Fruit fly (Drosophila melanogaster) whole organism, prepupa: ENCODE results near the gene CG4872.

Experiments
- CG6792 ChIP-seq: fragments of 200-800 bp; sonication (Bioruptor generic); optimal IDR thresholded peaks from 3 replicates; lab custom pipeline; 2016; ENCODE audit warnings: missing biosample characterization, missing genetic modification characterization
- fd59A ChIP-seq: fragments of 200-800 bp; sonication (Bioruptor generic); optimal IDR thresholded peaks from 2 replicates; lab custom pipeline; 2017; ENCODE audit warnings: missing biosample characterization, mild to moderate bottlenecking, missing genetic modification characterization, missing genetic modification reagents

DNA sequence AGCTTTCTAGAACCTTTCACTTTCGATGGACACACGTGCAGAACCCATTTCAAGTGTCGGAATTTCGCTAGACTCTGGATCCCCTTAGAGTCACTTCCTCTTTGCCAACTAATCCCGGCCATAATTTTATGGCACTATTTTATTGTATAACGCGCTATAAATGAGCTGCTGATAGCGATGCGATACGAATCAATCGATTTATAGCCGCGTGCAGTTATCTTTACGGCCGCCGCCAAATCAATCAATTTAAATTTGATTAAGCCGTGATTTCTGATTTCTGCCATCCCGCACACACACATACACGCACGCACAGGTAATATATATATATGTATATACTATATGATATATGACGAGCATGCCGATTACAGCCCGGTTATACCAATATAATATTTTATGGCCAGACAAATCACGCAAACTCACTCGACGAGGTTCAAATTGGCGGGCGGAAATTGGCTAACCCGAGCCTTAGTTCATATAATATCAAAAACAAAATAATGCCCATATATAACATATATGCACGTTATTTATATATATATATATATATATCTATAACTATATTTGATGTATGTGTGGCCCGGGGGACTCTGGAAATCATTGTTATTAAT is 39.6 kb downstream of the CG4872 start:
- TF ChIP-seq CG6792 (GFP tag; lab: Kevin White, UChicago) (no peak), fd59A (GFP tag; lab: Kevin White, UChicago) (no peak)
